Worm (Caenorhabditis elegans): Measurements from ENCODE around the gene pfd-5.

Gene pfd-5

ce11 chrIII:7179538-7180301 lies 19.0 kb downstream of the pfd-5 start, which contains the start of the genes rps-14 and rpl-36 (continued):
- TF ChIP-seq R02D3.7 (tag; optimal IDR thresholded peaks at IDR 0.05) (no peak), nhr-6 (tag; optimal IDR thresholded peaks at IDR 0.05) (peak; percentile 86), unc-39 (tag; optimal IDR thresholded peaks at IDR 0.05) (no peak), ceh-32 (tag; optimal IDR thresholded peaks at IDR 0.05; ENCODE audit: poor library complexity) (no peak), mdl-1 (tag; optimal IDR thresholded peaks at IDR 0.05) (peak in 1 of 2 experiments; percentile 16), nhr-10 (tag; optimal IDR thresholded peaks at IDR 0.05) (no peak), D1046.2 (GFP tag; IDR thresholded peaks at IDR 0.05) (no peak), dpl-1 (GFP tag; optimal IDR thresholded peaks at IDR 0.05) (peak; percentile 89), vab-7 (GFP tag; IDR thresholded peaks at IDR 0.05) (no peak), hmg-1.1 (GFP tag; IDR thresholded peaks at IDR 0.05) (peak; percentile 62; the same call in 1 of the 2 replicates), gei-8 (GFP tag; optimal IDR thresholded peaks at IDR 0.05) (no peak), lin-1 (GFP tag; IDR thresholded peaks at IDR 0.05) (no peak), arid-1 (GFP tag; conservative IDR thresholded peaks at IDR 0.05) (0 out of 2 replicates have a peak, but pooled peaks have one; percentile 28), pqm-1 (tag; optimal IDR thresholded peaks at IDR 0.05) (no peak), Y48G9A.11 (GFP tag; IDR thresholded peaks at IDR 0.05) (no peak), ZK337.2 (GFP tag; IDR thresholded peaks at IDR 0.05) (no peak), cey-2 (tag; optimal IDR thresholded peaks at IDR 0.05; ENCODE audit: borderline replicate concordance, insufficient read depth) (no peak), daf-16 (GFP tag; optimal IDR thresholded peaks at IDR 0.05) (peak in 1 of 2 experiments; percentile 33), daf-16 (tag; optimal IDR thresholded peaks at IDR 0.05) (peak; percentile 57), lir-3 (tag; optimal IDR thresholded peaks at IDR 0.05) (no peak), zip-11 (GFP tag; IDR thresholded peaks at IDR 0.05) (no peak), lsy-2 (tag; optimal IDR thresholded peaks at IDR 0.05) (peak; percentile 43 to 96), ZK546.5 (tag; optimal IDR thresholded peaks at IDR 0.05) (peak in 1 of 2 experiments; percentile 85), unc-130 (GFP tag; optimal IDR thresholded peaks at IDR 0.05) (no peak), dmd-8 (GFP tag; IDR thresholded peaks at IDR 0.05) (no peak), madf-5 (GFP tag; IDR thresholded peaks at IDR 0.05) (no peak), lim-7 (GFP tag; IDR thresholded peaks at IDR 0.05) (no peak), ama-1 (optimal IDR thresholded peaks at IDR 0.05) (peak; percentile 71), tra-1 (GFP tag; IDR thresholded peaks at IDR 0.05) (0 out of 2 replicates have a peak, but pooled peaks have one; percentile 42), lin-38 (GFP tag; IDR thresholded peaks at IDR 0.05) (peak; percentile 86), fkh-10 (GFP tag; optimal IDR thresholded peaks at IDR 0.05) (peak; percentile 49), lin-29 (GFP tag; IDR thresholded peaks at IDR 0.05) (peak; percentile 12; the same call in 1 of the 2 replicates), pha-4 (GFP tag; IDR thresholded peaks at IDR 0.05) (peak; percentile 35; the same call in 1 of the 2 replicates), pha-4 (tag; optimal IDR thresholded peaks at IDR 0.05) (peak; percentile 92), ceh-62 (tag; optimal IDR thresholded peaks at IDR 0.05) (no peak), ztf-11 (tag; optimal IDR thresholded peaks at IDR 0.05) (no peak), attf-4 (tag; optimal IDR thresholded peaks at IDR 0.05) (no peak), nhr-11 (tag; optimal IDR thresholded peaks at IDR 0.05) (peak; percentile 81), daf-12 (tag; optimal IDR thresholded peaks at IDR 0.05) (no peak), F44E2.7 (GFP tag; IDR thresholded peaks at IDR 0.05) (no peak), spr-1 (tag; optimal IDR thresholded peaks at IDR 0.05) (peak; percentile 65), saeg-2 (GFP tag; IDR thresholded peaks at IDR 0.05) (no peak), zip-2 (tag; optimal IDR thresholded peaks at IDR 0.05) (peak; percentile 9), mes-2 (tag; optimal IDR thresholded peaks at IDR 0.05; ENCODE audit: poor library complexity, severe bottlenecking) (peak; percentile 92), daf-8 (GFP tag; IDR thresholded peaks at IDR 0.05) (no peak), F49E8.2 (tag; optimal IDR thresholded peaks at IDR 0.05; ENCODE audit: borderline replicate concordance) (no peak), nhr-77 (tag; optimal IDR thresholded peaks at IDR 0.05) (peak; percentile 94), mep-1 (tag; optimal IDR thresholded peaks at IDR 0.05) (peak; percentile 91), spr-3 (GFP tag; optimal IDR thresholded peaks at IDR 0.05) (peak; percentile 16), mxl-3 (GFP tag; optimal IDR thresholded peaks at IDR 0.05) (no peak), hlh-11 (tag; optimal IDR thresholded peaks at IDR 0.05) (peak; percentile 80)
